Fruit fly (Drosophila melanogaster) whole organism, embryonic: ENCODE data around the gene gogo.

Experiments
- Abd-B ChIP-seq: fragments of 200-800 bp; sonication (Bioruptor generic); optimal IDR thresholded peaks from 2 replicates; lab custom pipeline; 2018; ENCODE audit warnings: missing biosample characterization, mild to moderate bottlenecking, missing genetic modification characterization, moderate library complexity
- Aef1 ChIP-seq: fragments of 200-800 bp; sonication (Bioruptor generic); IDR thresholded peaks from 3 replicates; pipeline ENCODE4 v1.3.6; 2022; ENCODE audit warnings: missing biosample characterization, missing genetic modification characterization
- BtbVII ChIP-seq: fragments of 200-800 bp; sonication (Bioruptor generic); optimal IDR thresholded peaks from 3 replicates; lab custom pipeline; 2017; ENCODE audit warnings: missing biosample characterization, mild to moderate bottlenecking, missing genetic modification characterization
- CG10565 ChIP-seq: fragments of 200-800 bp; sonication (Bioruptor generic); optimal IDR thresholded peaks from 3 replicates; lab custom pipeline; 2016; ENCODE audit warnings: missing biosample characterization, mild to moderate bottlenecking, missing genetic modification characterization
- CG12071 ChIP-seq: fragments of 200-800 bp; sonication (Bioruptor generic); optimal IDR thresholded peaks from 3 replicates; lab custom pipeline; 2018; ENCODE audit warnings: missing biosample characterization, mild to moderate bottlenecking, missing genetic modification characterization
- CG14860 ChIP-seq: fragments of 200-800 bp; sonication (Bioruptor generic); IDR thresholded peaks from 3 replicates; pipeline ENCODE4 v1.3.6; 2022; ENCODE audit warnings: missing biosample characterization, missing genetic modification characterization; ENCODE audit not compliant: partially characterized antibody
- CG15696 ChIP-seq: fragments of 200-800 bp; sonication (Bioruptor generic); optimal IDR thresholded peaks from 2 replicates; lab custom pipeline; 2019; ENCODE audit warnings: missing biosample characterization, mild to moderate bottlenecking, missing genetic modification characterization, moderate library complexity
- CG1647 ChIP-seq: fragments of 200-800 bp; sonication (Bioruptor generic); optimal IDR thresholded peaks from 3 replicates; lab custom pipeline; 2016; ENCODE audit warnings: missing biosample characterization, missing genetic modification characterization
- CG17829 ChIP-seq: fragments of 200-800 bp; optimal IDR thresholded peaks from 2 replicates; lab custom pipeline; 2019; ENCODE audit warnings: missing biosample characterization, mild to moderate bottlenecking, missing genetic modification characterization, moderate library complexity
- CG18011 ChIP-seq: fragments of 200-800 bp; sonication (Bioruptor generic); optimal IDR thresholded peaks from 2 replicates; lab custom pipeline; 2017; ENCODE audit warnings: missing biosample characterization, missing genetic modification characterization, mild to moderate bottlenecking, moderate library complexity, missing genotype
- CG31441 ChIP-seq: fragments of 200-800 bp; sonication (Bioruptor generic); IDR thresholded peaks from 2 replicates; pipeline ENCODE4 v1.3.6; 2022; ENCODE audit warnings: missing biosample characterization, missing genetic modification characterization
- CG33557 ChIP-seq: fragments of 200-800 bp; sonication (Bioruptor generic); optimal IDR thresholded peaks from 2 replicates; lab custom pipeline; 2019; ENCODE audit warnings: missing biosample characterization, mild to moderate bottlenecking, missing genetic modification characterization, moderate library complexity
- CG3847 ChIP-seq: fragments of 200-800 bp; sonication (Bioruptor generic); IDR thresholded peaks from 2 replicates; pipeline ENCODE4 v1.3.6; 2022; ENCODE audit warnings: missing biosample characterization, missing genetic modification characterization
- CG6654 ChIP-seq: fragments of 200-800 bp; sonication (Bioruptor generic); optimal IDR thresholded peaks from 2 replicates; lab custom pipeline; 2017; ENCODE audit warnings: missing biosample characterization, mild to moderate bottlenecking, missing genetic modification characterization
- CG6791 ChIP-seq: fragments of 200-800 bp; sonication (Bioruptor generic); IDR thresholded peaks from 3 replicates; pipeline ENCODE4 v1.3.6; 2022; ENCODE audit warnings: missing biosample characterization, missing genetic modification characterization; ENCODE audit not compliant: partially characterized antibody
- CG6813 ChIP-seq: fragments of 200-800 bp; sonication (Bioruptor generic); optimal IDR thresholded peaks from 2 replicates; lab custom pipeline; 2017; ENCODE audit warnings: missing biosample characterization, missing genetic modification characterization, mild to moderate bottlenecking, moderate library complexity, missing genetic modification reagents
- CG7839 ChIP-seq: fragments of 200-800 bp; sonication (Bioruptor generic); optimal IDR thresholded peaks from 3 replicates; lab custom pipeline; 2018; ENCODE audit warnings: missing biosample characterization, mild to moderate bottlenecking, missing genetic modification characterization, moderate library complexity
- Drgx ChIP-seq: fragments of 200-800 bp; sonication (Bioruptor generic); IDR thresholded peaks from 2 replicates; pipeline ENCODE4 v1.3.6; 2022; ENCODE audit warnings: missing biosample characterization, missing genetic modification characterization
- Fer3 ChIP-seq: fragments of 200-800 bp; sonication (Bioruptor generic); optimal IDR thresholded peaks from 2 replicates; lab custom pipeline; 2018; ENCODE audit warnings: missing biosample characterization, mild to moderate bottlenecking, missing genetic modification characterization, moderate library complexity
- HLH4C ChIP-seq: fragments of 200-800 bp; sonication (Bioruptor generic); IDR thresholded peaks from 3 replicates; pipeline ENCODE4 v1.3.6; 2022; ENCODE audit warnings: missing biosample characterization, missing genetic modification characterization; ENCODE audit not compliant: partially characterized antibody
- NFAT ChIP-seq: fragments of 200-800 bp; sonication (Bioruptor generic); IDR thresholded peaks from 2 replicates; pipeline ENCODE4 v1.3.6; 2022; ENCODE audit warnings: missing biosample characterization, missing genetic modification characterization
- Nf-YA ChIP-seq: fragments of 200-800 bp; sonication (Bioruptor generic); IDR thresholded peaks from 2 replicates; pipeline ENCODE4 v1.3.6; 2022; ENCODE audit warnings: missing biosample characterization, missing genetic modification characterization
- Nf-YB ChIP-seq: fragments of 200-800 bp; sonication (Bioruptor generic); optimal IDR thresholded peaks from 3 replicates; lab custom pipeline; 2019; ENCODE audit warnings: missing biosample characterization, mild to moderate bottlenecking, missing genetic modification characterization, moderate library complexity
- Oaz ChIP-seq: fragments of 200-800 bp; sonication (Bioruptor generic); IDR thresholded peaks from 2 replicates; pipeline ENCODE4 v1.3.6; 2022; ENCODE audit warnings: missing biosample characterization, missing genetic modification characterization
- Sox100B ChIP-seq: fragments of 200-800 bp; sonication (Bioruptor generic); optimal IDR thresholded peaks from 3 replicates; lab custom pipeline; 2018; ENCODE audit warnings: missing biosample characterization, mild to moderate bottlenecking, missing genetic modification characterization
- Sox102F ChIP-seq: fragments of 200-800 bp; sonication (Bioruptor generic); optimal IDR thresholded peaks from 2 replicates; lab custom pipeline; 2018; ENCODE audit warnings: missing biosample characterization, mild to moderate bottlenecking, missing genetic modification characterization, moderate library complexity
- Ssrp ChIP-seq: fragments of 200-800 bp; sonication (Bioruptor generic); optimal IDR thresholded peaks from 2 replicates; lab custom pipeline; 2018; ENCODE audit warnings: missing biosample characterization, mild to moderate bottlenecking, missing genetic modification characterization, moderate library complexity
- abd-A ChIP-seq: fragments of 200-800 bp; sonication (Bioruptor generic); optimal IDR thresholded peaks from 3 replicates; lab custom pipeline; 2019; ENCODE audit warnings: missing biosample characterization, mild to moderate bottlenecking, missing genetic modification characterization, moderate library complexity
- ash1 ChIP-seq: fragments of 200-800 bp; sonication (Bioruptor generic); optimal IDR thresholded peaks from 2 replicates; lab custom pipeline; 2018; ENCODE audit warnings: missing biosample characterization, mild to moderate bottlenecking, missing genetic modification characterization
- bowl ChIP-seq: fragments of 200-800 bp; sonication (Bioruptor generic); IDR thresholded peaks from 2 replicates; pipeline ENCODE4 v1.3.6; 2022; ENCODE audit warnings: missing biosample characterization, missing genetic modification characterization
- btn ChIP-seq: fragments of 200-800 bp; sonication (Bioruptor generic); optimal IDR thresholded peaks from 2 replicates; lab custom pipeline; 2016; ENCODE audit warnings: missing biosample characterization, missing genetic modification characterization
- cg ChIP-seq: fragments of 200-800 bp; sonication (Bioruptor generic); optimal IDR thresholded peaks from 3 replicates; lab custom pipeline; 2019; ENCODE audit warnings: missing biosample characterization, mild to moderate bottlenecking, missing genetic modification characterization, moderate library complexity
- crol ChIP-seq: fragments of 200-800 bp; sonication (Bioruptor generic); IDR thresholded peaks from 2 replicates; pipeline ENCODE4 v1.3.6; 2022; ENCODE audit warnings: missing biosample characterization, missing genetic modification characterization
- emc ChIP-seq: fragments of 200-800 bp; sonication (Bioruptor generic); optimal IDR thresholded peaks from 2 replicates; lab custom pipeline; 2016; ENCODE audit warnings: missing biosample characterization, missing genetic modification characterization
- ftz-f1 ChIP-seq: fragments of 200-800 bp; sonication (Bioruptor generic); optimal IDR thresholded peaks from 2 replicates; lab custom pipeline; 2016; ENCODE audit warnings: missing biosample characterization, missing genetic modification characterization
- gcm ChIP-seq: fragments of 200-800 bp; sonication (Bioruptor generic); optimal IDR thresholded peaks from 2 replicates; lab custom pipeline; 2019; ENCODE audit warnings: missing biosample characterization, mild to moderate bottlenecking, missing genetic modification characterization, moderate library complexity
- gsb ChIP-seq: fragments of 200-800 bp; sonication (Bioruptor generic); IDR thresholded peaks from 2 replicates; pipeline ENCODE4 v1.3.6; 2022; ENCODE audit warnings: missing biosample characterization, missing genetic modification characterization
- inv ChIP-seq: fragments of 200-800 bp; sonication (Bioruptor generic); IDR thresholded peaks from 2 replicates; pipeline ENCODE4 v1.3.6; 2022; ENCODE audit warnings: missing biosample characterization, missing genetic modification characterization; ENCODE audit not compliant: partially characterized antibody
- lab ChIP-seq: fragments of 200-800 bp; sonication (Bioruptor generic); optimal IDR thresholded peaks from 3 replicates; lab custom pipeline; 2017; ENCODE audit warnings: missing biosample characterization, missing genetic modification characterization, mild to moderate bottlenecking, moderate library complexity, missing genetic modification reagents
- mld ChIP-seq: fragments of 200-800 bp; sonication (Bioruptor generic); IDR thresholded peaks from 3 replicates; pipeline ENCODE4 v1.3.6; 2022; ENCODE audit warnings: missing biosample characterization, missing genetic modification characterization; ENCODE audit not compliant: partially characterized antibody
- p53 ChIP-seq: fragments of 200-800 bp; sonication (Bioruptor generic); optimal IDR thresholded peaks from 2 replicates; lab custom pipeline; 2016; ENCODE audit warnings: missing biosample characterization, missing genetic modification characterization
- pum ChIP-seq: fragments of 200-800 bp; sonication (Bioruptor generic); optimal IDR thresholded peaks from 2 replicates; lab custom pipeline; 2016; ENCODE audit warnings: missing biosample characterization, missing genetic modification characterization
- rib ChIP-seq: fragments of 200-800 bp; sonication (Bioruptor generic); IDR thresholded peaks from 2 replicates; pipeline ENCODE4 v1.3.6; 2022; ENCODE audit warnings: missing biosample characterization, missing genetic modification characterization
- salm ChIP-seq: fragments of 200-800 bp; sonication (Bioruptor generic); optimal IDR thresholded peaks from 2 replicates; lab custom pipeline; 2018; ENCODE audit warnings: missing biosample characterization, mild to moderate bottlenecking, missing genetic modification characterization
- scrt ChIP-seq: fragments of 200-800 bp; sonication (Bioruptor generic); optimal IDR thresholded peaks from 2 replicates; lab custom pipeline; 2018; ENCODE audit warnings: missing biosample characterization, mild to moderate bottlenecking, missing genetic modification characterization, moderate library complexity
- sd ChIP-seq: fragments of 200-800 bp; sonication (Bioruptor generic); optimal IDR thresholded peaks from 3 replicates; lab custom pipeline; 2018; ENCODE audit warnings: missing biosample characterization, mild to moderate bottlenecking, missing genetic modification characterization, moderate library complexity
- sob ChIP-seq: fragments of 200-800 bp; sonication (Bioruptor generic); IDR thresholded peaks from 2 replicates; pipeline ENCODE4 v1.3.6; 2022; ENCODE audit warnings: missing biosample characterization, missing genetic modification characterization
- sug ChIP-seq: fragments of 200-800 bp; optimal IDR thresholded peaks from 2 replicates; lab custom pipeline; 2019; ENCODE audit warnings: missing biosample characterization, mild to moderate bottlenecking, missing genetic modification characterization, moderate library complexity
- tap ChIP-seq: fragments of 200-800 bp; optimal IDR thresholded peaks from 3 replicates; lab custom pipeline; 2019; ENCODE audit warnings: missing biosample characterization, mild to moderate bottlenecking, missing genetic modification characterization, moderate library complexity

Gene gogo

DNA sequence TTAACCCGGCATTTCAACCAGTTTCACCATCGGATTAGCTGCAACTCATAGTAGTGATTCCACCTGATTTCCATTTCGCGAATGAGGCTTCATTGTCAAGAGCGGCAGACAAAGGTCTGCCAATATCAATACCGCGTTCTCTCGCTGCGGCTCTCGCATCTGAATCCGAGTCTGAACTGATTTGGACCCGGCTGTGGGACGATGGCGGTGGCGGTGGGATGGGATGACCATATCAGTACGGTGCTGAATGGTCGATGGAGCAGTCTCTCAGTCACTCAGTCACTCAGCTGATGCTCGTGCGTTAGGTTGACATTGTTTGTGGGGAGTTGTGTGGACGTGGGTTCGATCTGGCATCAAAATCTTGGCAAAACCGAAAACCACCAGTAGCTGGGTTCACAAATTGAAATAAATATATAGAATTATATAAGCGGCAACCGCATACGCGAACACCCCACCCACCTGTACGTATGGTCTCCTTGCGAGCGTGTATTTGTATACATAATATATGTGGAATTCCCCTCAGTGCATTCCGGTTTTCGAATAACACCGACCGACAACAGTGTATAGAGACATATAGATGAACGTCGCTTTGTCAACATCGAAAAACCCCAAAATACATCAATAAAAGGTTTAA is 22.1 kb upstream of the gogo start, which contains the start of gene Spn77Ba (continued):
- no peak for TF ChIP-seq CG12071 (GFP tag; lab: Kevin White, UChicago)
- 0 out of 2 replicates have a peak, but pooled peaks have one; percentile 32 for TF ChIP-seq rib (GFP tag; lab: Robert Waterston, UW)
- TF ChIP-seq BtbVII (GFP tag; lab: Kevin White, UChicago), result peak; percentile 24
- TF ChIP-seq sob (GFP tag; lab: Robert Waterston, UW), result 0 out of 2 replicates have a peak, but pooled peaks have one; percentile 38
- no peak for TF ChIP-seq scrt
- TF ChIP-seq Nf-YA, result no peak
- TF ChIP-seq CG6791 (GFP tag; lab: Robert Waterston, UW), result no peak
- no peak for TF ChIP-seq CG3847 (GFP tag; lab: Robert Waterston, UW)
- TF ChIP-seq Fer3 (tag; lab: Kevin White, UChicago), result no peak
- TF ChIP-seq Oaz, result no peak
- no peak for TF ChIP-seq emc (GFP tag; lab: Kevin White, UChicago)
- TF ChIP-seq gcm (GFP tag; lab: Kevin White, UChicago), result no peak
- no peak for TF ChIP-seq CG14860 (GFP tag; lab: Robert Waterston, UW)
- TF ChIP-seq Abd-B (GFP tag; lab: Kevin White, UChicago), result no peak
- no peak for TF ChIP-seq Ssrp (tag; lab: Kevin White, UChicago)
- TF ChIP-seq btn (GFP tag; lab: Kevin White, UChicago), result no peak
- no peak for TF ChIP-seq pum (GFP tag; lab: Kevin White, UChicago)
- TF ChIP-seq Sox100B, result no peak
- TF ChIP-seq CG31441 (GFP tag; lab: Robert Waterston, UW), result no peak
- TF ChIP-seq bowl (GFP tag; lab: Robert Waterston, UW), result no peak
- TF ChIP-seq gsb, result 0 out of 2 replicates have a peak, but pooled peaks have one; percentile 18
- peak; percentile 16 for TF ChIP-seq sug (tag; lab: Kevin White, UChicago)
- TF ChIP-seq NFAT (GFP tag; lab: Robert Waterston, UW), result 0 out of 2 replicates have a peak, but pooled peaks have one; percentile 13
- TF ChIP-seq CG6813, result no peak
- no peak for TF ChIP-seq abd-A (tag; lab: Kevin White, UChicago)
- peak; percentile 22 for TF ChIP-seq lab (GFP tag; lab: Kevin White, UChicago)
- no peak for TF ChIP-seq p53 (GFP tag; lab: Kevin White, UChicago)
- TF ChIP-seq CG7839, result no peak
- TF ChIP-seq crol (GFP tag; lab: Robert Waterston, UW), result peak; percentile 65
- no peak for TF ChIP-seq CG10565
- TF ChIP-seq CG6654 (GFP tag; lab: Kevin White, UChicago), result no peak
- no peak for TF ChIP-seq Aef1 (GFP tag; lab: Robert Waterston, UW)
- no peak for TF ChIP-seq CG17829 (tag; lab: Kevin White, UChicago)
- TF ChIP-seq ash1 (GFP tag; lab: Kevin White, UChicago), result no peak
- no peak for TF ChIP-seq ftz-f1
- peak; percentile 53 for TF ChIP-seq Drgx
- TF ChIP-seq inv, result no peak
- no peak for TF ChIP-seq CG33557 (GFP tag; lab: Kevin White, UChicago)
- TF ChIP-seq tap (tag; lab: Kevin White, UChicago), result no peak
- TF ChIP-seq Sox102F (GFP tag; lab: Kevin White, UChicago), result no peak
- no peak for TF ChIP-seq salm (tag; lab: Kevin White, UChicago)
- TF ChIP-seq HLH4C (GFP tag; lab: Robert Waterston, UW), result 0 out of 3 replicates have a peak, but pooled peaks have one; percentile 31
- no peak for TF ChIP-seq cg (GFP tag; lab: Kevin White, UChicago)
- no peak for TF ChIP-seq mld (GFP tag; lab: Robert Waterston, UW)
- peak; percentile 46 for TF ChIP-seq sd (tag; lab: Kevin White, UChicago)
- TF ChIP-seq CG18011, result no peak
- no peak for TF ChIP-seq Nf-YB (GFP tag; lab: Kevin White, UChicago)
- TF ChIP-seq CG15696 (tag; lab: Kevin White, UChicago), result no peak
- TF ChIP-seq CG1647 (GFP tag; lab: Kevin White, UChicago), result no peak
